Worm (Caenorhabditis elegans) whole organism, L1 larva: ENCODE measurements around the gene sago-1.

Experiments
- blmp-1 ChIP-seq: fragments of 150-350 bp; optimal IDR thresholded peaks from 2 replicates; lab custom pipeline; 2014; ENCODE audit warnings: missing biosample characterization, missing genetic modification characterization
- jun-1 ChIP-seq: fragments of 150-350 bp; optimal IDR thresholded peaks from 2 replicates; lab custom pipeline; 2014; ENCODE audit warnings: missing biosample characterization, missing genetic modification reagents, missing genetic modification characterization
- nhr-84 ChIP-seq: sonication (generic microtip); optimal IDR thresholded peaks from 2 replicates; lab custom pipeline; 2017; ENCODE audit warnings: missing biosample characterization, missing genetic modification characterization
- rnt-1 ChIP-seq: sonication (generic microtip); optimal IDR thresholded peaks from 2 replicates; lab custom pipeline; 2016; ENCODE audit warnings: mild to moderate bottlenecking, missing genetic modification characterization, moderate library complexity, missing compliant biosample characterization
- unc-86 ChIP-seq: sonication (generic microtip); optimal IDR thresholded peaks from 2 replicates; lab custom pipeline; 2016; ENCODE audit warnings: missing genetic modification characterization, missing compliant biosample characterization

DNA sequence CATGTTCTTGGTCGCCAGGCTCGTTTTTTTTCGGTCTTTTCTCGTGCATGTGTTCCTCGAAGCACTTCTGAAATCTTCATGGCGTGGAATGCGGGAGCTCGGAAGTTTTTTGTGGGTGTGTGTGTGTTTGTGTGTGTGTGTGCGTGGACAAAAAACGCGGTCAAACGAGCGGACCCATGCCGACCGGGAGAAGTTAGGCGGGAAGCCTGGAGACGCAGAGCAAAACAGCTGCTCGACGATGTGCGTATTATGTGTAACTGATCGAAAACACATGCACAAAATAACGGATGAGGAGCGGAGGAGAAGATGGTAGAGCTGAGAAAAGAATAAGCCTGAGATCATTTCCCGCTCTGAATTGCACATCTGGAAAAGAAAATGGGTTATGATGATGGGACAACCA lies 38.9 kb downstream of the sago-1 start:
- no peak for TF ChIP-seq jun-1 (tag; lab: Kevin White, UChicago)
- TF ChIP-seq blmp-1 = no peak
- TF ChIP-seq nhr-84 (tag; lab: Kevin White, UChicago) = no peak
- no peak for TF ChIP-seq unc-86
- peak; percentile 72 for TF ChIP-seq rnt-1 (tag; lab: Kevin White, UChicago)
